Worm (Caenorhabditis elegans) whole organism, L2 larva: ENCODE measurements around the gene sre-48.

ENCODE experiments used
- R02D3.7 ChIP-seq: fragments of 150-350 bp; optimal IDR thresholded peaks from 2 replicates; lab custom pipeline; 2014; ENCODE audit warnings: missing biosample characterization, missing genetic modification characterization
- ZK546.5 ChIP-seq: sonication (generic microtip); optimal IDR thresholded peaks from 2 replicates; lab custom pipeline; 2017; ENCODE audit warnings: missing biosample characterization, missing genetic modification characterization
- alr-1 ChIP-seq: fragments of 150-350 bp; optimal IDR thresholded peaks from 2 replicates; lab custom pipeline; 2014; ENCODE audit warnings: missing biosample characterization, missing genetic modification characterization
- aly-2 ChIP-seq: fragments of 150-350 bp; optimal IDR thresholded peaks from 2 replicates; lab custom pipeline; 2014; ENCODE audit warnings: missing biosample characterization, missing genetic modification characterization
- ama-1 ChIP-seq: fragments of 150-350 bp; optimal IDR thresholded peaks from 2 replicates; lab custom pipeline; 2018; ENCODE audit warnings: inconsistent platforms
- blmp-1 ChIP-seq: sonication (generic microtip); optimal IDR thresholded peaks from 2 replicates; lab custom pipeline; 2017; ENCODE audit warnings: missing genetic modification characterization, mild to moderate bottlenecking, missing compliant biosample characterization, antibody characterized with exemption, moderate library complexity; ENCODE audit not compliant: insufficient read depth
- ceh-82 ChIP-seq: fragments of 150-350 bp; optimal IDR thresholded peaks from 2 replicates; lab custom pipeline; 2014; ENCODE audit warnings: missing biosample characterization, missing genetic modification characterization
- crh-2 ChIP-seq: sonication (generic microtip); optimal IDR thresholded peaks from 2 replicates; lab custom pipeline; 2017; ENCODE audit warnings: missing biosample characterization, missing genetic modification characterization
- dmd-4 ChIP-seq: sonication (generic microtip); optimal IDR thresholded peaks from 2 replicates; lab custom pipeline; 2017; ENCODE audit warnings: missing biosample characterization, missing genetic modification characterization
- egl-27 ChIP-seq: sonication (generic microtip); optimal IDR thresholded peaks from 3 replicates; lab custom pipeline; 2017; ENCODE audit warnings: missing biosample characterization, missing genetic modification reagents, missing genetic modification characterization
- elt-3 ChIP-seq: sonication (generic microtip); optimal IDR thresholded peaks from 2 replicates; lab custom pipeline; 2017; ENCODE audit warnings: missing biosample characterization, missing genetic modification characterization
- fos-1 ChIP-seq: fragments of 150-350 bp; optimal IDR thresholded peaks from 2 replicates; lab custom pipeline; 2014; ENCODE audit warnings: missing biosample characterization, missing genetic modification characterization
- lin-13 ChIP-seq: fragments of 150-350 bp; optimal IDR thresholded peaks from 2 replicates; lab custom pipeline; 2014; ENCODE audit warnings: missing biosample characterization, missing genetic modification reagents, missing genetic modification characterization
- lsy-2 ChIP-seq, 2 experiments: fragments of 150-350 bp in 1 of 2; sonication (generic microtip) in 1 of 2; optimal IDR thresholded peaks; 2 replicates each; lab custom pipeline; 2014 to 2017; ENCODE audit warnings: missing biosample characterization in 2 of 2, missing genetic modification characterization in 2 of 2
- mbf-1 ChIP-seq: sonication (generic microtip); optimal IDR thresholded peaks from 2 replicates; lab custom pipeline; 2017; ENCODE audit warnings: missing biosample characterization, missing genetic modification characterization
- mdl-1 ChIP-seq, 2 experiments: fragments of 150-350 bp in 1 of 2; sonication (generic microtip) in 1 of 2; optimal IDR thresholded peaks; 2 replicates each; lab custom pipeline; 2017; ENCODE audit warnings: missing biosample characterization in 2 of 2, missing genetic modification characterization in 2 of 2
- nhr-10 ChIP-seq: sonication (generic microtip); optimal IDR thresholded peaks from 2 replicates; lab custom pipeline; 2017; ENCODE audit warnings: missing biosample characterization, missing genetic modification characterization
- nhr-129 ChIP-seq: fragments of 150-350 bp; optimal IDR thresholded peaks from 2 replicates; lab custom pipeline; 2014; ENCODE audit warnings: missing biosample characterization, missing genetic modification characterization
- nhr-21 ChIP-seq: fragments of 150-350 bp; optimal IDR thresholded peaks from 2 replicates; lab custom pipeline; 2014; ENCODE audit warnings: missing biosample characterization, missing genetic modification characterization
- nhr-23 ChIP-seq: fragments of 150-350 bp; optimal IDR thresholded peaks from 2 replicates; lab custom pipeline; 2014; ENCODE audit warnings: missing biosample characterization, missing genetic modification reagents, missing genetic modification characterization
- nhr-25 ChIP-seq: fragments of 150-350 bp; sonication (generic microtip); optimal IDR thresholded peaks from 3 replicates; lab custom pipeline; 2014; ENCODE audit warnings: missing biosample characterization, missing genetic modification characterization
- nhr-6 ChIP-seq: fragments of 150-350 bp; optimal IDR thresholded peaks from 2 replicates; lab custom pipeline; 2014; ENCODE audit warnings: missing biosample characterization, missing genetic modification characterization
- nhr-77 ChIP-seq: fragments of 150-350 bp; optimal IDR thresholded peaks from 2 replicates; lab custom pipeline; 2014; ENCODE audit warnings: missing biosample characterization, missing genetic modification characterization
- peb-1 ChIP-seq: fragments of 150-350 bp; optimal IDR thresholded peaks from 2 replicates; lab custom pipeline; 2014; ENCODE audit warnings: missing biosample characterization, missing genetic modification characterization
- sma-9 ChIP-seq, 2 experiments: fragments of 150-350 bp in 1 of 2; sonication (generic microtip) in 1 of 2; optimal IDR thresholded peaks; 2 replicates each; lab custom pipeline; 2014 to 2016; ENCODE audit warnings: missing genetic modification characterization in 2 of 2, mild to moderate bottlenecking in 1 of 2, missing biosample characterization in 1 of 2, missing compliant biosample characterization in 1 of 2, missing genetic modification reagents in 1 of 2, moderate library complexity in 1 of 2
- snpc-4 ChIP-seq: fragments of 150-350 bp; optimal IDR thresholded peaks from 2 replicates; lab custom pipeline; 2014; ENCODE audit warnings: missing biosample characterization, missing genetic modification characterization
- unc-39 ChIP-seq: fragments of 150-350 bp; optimal IDR thresholded peaks from 2 replicates; lab custom pipeline; 2014; ENCODE audit warnings: missing biosample characterization, missing genetic modification characterization
- unc-55 ChIP-seq: fragments of 150-350 bp; sonication (generic microtip); optimal IDR thresholded peaks from 3 replicates; lab custom pipeline; 2014; ENCODE audit warnings: missing biosample characterization, missing genetic modification reagents, missing genetic modification characterization
- unc-62 ChIP-seq: fragments of 150-350 bp; optimal IDR thresholded peaks from 2 replicates; lab custom pipeline; 2014; ENCODE audit warnings: missing biosample characterization, missing genetic modification reagents, missing genetic modification characterization
- ztf-4 ChIP-seq: fragments of 150-350 bp; optimal IDR thresholded peaks from 2 replicates; lab custom pipeline; 2014; ENCODE audit warnings: missing biosample characterization, missing genetic modification characterization

sre-48 gene

ce11 chrII:14003821-14004430, 24.2 kb upstream of the sre-48 start:
- TF ChIP-seq snpc-4 (tag; lab: Kevin White, UChicago) (peak; percentile 82), ama-1 (lab: Kevin White, UChicago) (no peak)

ce11 chrII:14002200-14002599, 22.5 kb upstream of the sre-48 start, which contains the start of gene F01D5.5:
Gene F01D5.5 (minus strand): TSS chrII:14002300.
- TF ChIP-seq nhr-129 (tag; lab: Kevin White, UChicago): no peak

- TF ChIP-seq fos-1 (tag; lab: Kevin White, UChicago): peak; percentile 8
Measured at ce11 chrII:14000044-14000443, 20.4 kb upstream of the sre-48 start, which contains the start of gene F01D5.3. Gene F01D5.3 (minus strand): TSS chrII:14000144.

- TF ChIP-seq fos-1 (tag; lab: Kevin White, UChicago): no peak
- no peak for TF ChIP-seq unc-55 (GFP tag; lab: Kevin White, UChicago)
- no peak for TF ChIP-seq lsy-2 (tag; optimal IDR thresholded peaks at IDR 0.05; lab: Kevin White, UChicago)
- TF ChIP-seq ztf-4 (tag; lab: Kevin White, UChicago): no peak
- no peak for TF ChIP-seq ZK546.5 (tag; lab: Kevin White, UChicago)
- no peak for TF ChIP-seq mbf-1 (tag; lab: Kevin White, UChicago)
- TF ChIP-seq nhr-21 (tag; lab: Kevin White, UChicago): no peak
- no peak for TF ChIP-seq peb-1 (tag; lab: Kevin White, UChicago)
- no peak for TF ChIP-seq aly-2
- TF ChIP-seq alr-1 (tag; lab: Kevin White, UChicago): no peak
- TF ChIP-seq nhr-23 (tag; lab: Kevin White, UChicago): no peak
- no peak for TF ChIP-seq nhr-6
- TF ChIP-seq nhr-25: no peak
- TF ChIP-seq unc-39 (tag; lab: Kevin White, UChicago): no peak
- TF ChIP-seq nhr-10 (tag; lab: Kevin White, UChicago): no peak
- TF ChIP-seq lin-13 (GFP tag; lab: Kevin White, UChicago): no peak
- no peak for TF ChIP-seq elt-3
- TF ChIP-seq sma-9 (GFP tag; optimal IDR thresholded peaks at IDR 0.05; lab: Kevin White, UChicago): no peak
- no peak for TF ChIP-seq sma-9 (tag; optimal IDR thresholded peaks at IDR 0.05; lab: Kevin White, UChicago)
- no peak for TF ChIP-seq unc-62 (GFP tag; lab: Kevin White, UChicago)
- TF ChIP-seq crh-2 (tag; lab: Kevin White, UChicago): no peak
Measured at ce11 chrII:13998964-13999363, 19.3 kb upstream of the sre-48 start, which contains the start of gene F01D5.2. Gene F01D5.2 (minus strand): TSS chrII:13999064.

- TF ChIP-seq aly-2: no peak
- no peak for TF ChIP-seq crh-2 (tag; lab: Kevin White, UChicago)
- TF ChIP-seq blmp-1 (tag; lab: Kevin White, UChicago): no peak
- TF ChIP-seq, all 48 proteins: peak for 0
Measured at ce11 chrII:13997989-13998388, 18.3 kb upstream of the sre-48 start.

ce11 chrII:13997477-13997876, 17.8 kb upstream of the sre-48 start, which contains the start of gene F01D5.1:
Gene F01D5.1 (minus strand): TSS chrII:13997581.
- TF ChIP-seq unc-62 (GFP tag; lab: Kevin White, UChicago) (no peak), ceh-82 (tag; lab: Kevin White, UChicago) (no peak), alr-1 (tag; lab: Kevin White, UChicago) (no peak), nhr-129 (tag; lab: Kevin White, UChicago) (no peak), nhr-23 (tag; lab: Kevin White, UChicago) (no peak), nhr-77 (no peak), sma-9 (GFP tag; optimal IDR thresholded peaks at IDR 0.05; lab: Kevin White, UChicago) (peak; percentile 56), sma-9 (tag; optimal IDR thresholded peaks at IDR 0.05; lab: Kevin White, UChicago) (no peak), R02D3.7 (tag; lab: Kevin White, UChicago) (no peak), dmd-4 (no peak), mdl-1 (tag; optimal IDR thresholded peaks at IDR 0.05; lab: Kevin White, UChicago) (no peak), egl-27 (no peak), fos-1 (tag; lab: Kevin White, UChicago) (peak; percentile 42)
